Worm (Caenorhabditis elegans): Measurements from ENCODE around the gene lipl-5.

DNA sequence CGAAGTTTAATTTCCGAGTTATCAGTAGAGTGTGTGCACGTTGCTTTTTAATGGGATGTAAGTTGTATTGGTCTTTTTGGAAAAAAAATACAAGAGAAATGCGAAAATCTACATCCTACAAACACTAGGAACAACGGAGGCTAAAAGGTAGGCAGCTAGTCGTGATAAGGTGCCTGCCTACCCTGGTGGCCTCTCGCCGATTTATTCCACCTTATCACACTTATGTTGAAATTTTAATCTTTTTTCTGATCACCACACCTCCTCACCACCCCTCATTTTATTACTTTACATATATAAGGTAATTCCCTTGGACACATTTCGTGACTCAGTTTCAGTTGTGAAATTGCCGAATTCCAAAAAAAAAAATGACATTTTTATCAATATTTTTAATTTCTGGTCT is 36.6 kb downstream of the lipl-5 start, which contains the start of gene dod-20:
- TF ChIP-seq ama-1 (optimal IDR thresholded peaks at IDR 0.05): no peak
- no peak for TF ChIP-seq ama-1 (GFP tag; optimal IDR thresholded peaks at IDR 0.05)
- no peak for TF ChIP-seq fkh-3 (tag; optimal IDR thresholded peaks at IDR 0.05)
- TF ChIP-seq somi-1 (GFP tag; optimal IDR thresholded peaks at IDR 0.05): no peak
- TF ChIP-seq pha-4 (tag; optimal IDR thresholded peaks at IDR 0.05): no peak
- TF ChIP-seq snpc-1.1 (tag; optimal IDR thresholded peaks at IDR 0.05; ENCODE audit: insufficient read depth): no peak
- no peak for TF ChIP-seq dpff-1 (tag; optimal IDR thresholded peaks at IDR 0.05)
- TF ChIP-seq nhr-90 (tag; optimal IDR thresholded peaks at IDR 0.05): no peak
- TF ChIP-seq ceh-91 (GFP tag; IDR thresholded peaks at IDR 0.05): no peak
- TF ChIP-seq dpl-1 (GFP tag; optimal IDR thresholded peaks at IDR 0.05): no peak

Measured in whole organism, young adult.